Worm (Caenorhabditis elegans): ENCODE measurements around the gene C55A6.12.

ce11 chrV:11532535-11532853 lies 29.6 kb upstream of the C55A6.12 start:
- no peak for TF ChIP-seq mdl-1 (tag; optimal IDR thresholded peaks at IDR 0.05)
- TF ChIP-seq nfya-1 (tag; optimal IDR thresholded peaks at IDR 0.05; ENCODE audit: insufficient read depth), result no peak
- TF ChIP-seq lin-15B (tag; optimal IDR thresholded peaks at IDR 0.05), result no peak
- TF ChIP-seq nhr-67 (tag; optimal IDR thresholded peaks at IDR 0.05), result no peak
- TF ChIP-seq eor-1 (tag; optimal IDR thresholded peaks at IDR 0.05), result no peak
- TF ChIP-seq fkh-10 (GFP tag; optimal IDR thresholded peaks at IDR 0.05), result no peak
- TF ChIP-seq ztf-4 (tag; optimal IDR thresholded peaks at IDR 0.05), result no peak
- no peak for TF ChIP-seq unc-62 (GFP tag; optimal IDR thresholded peaks at IDR 0.05)

Measured in whole organism, L3 larva.